Worm (Caenorhabditis elegans) whole organism, L4 larva: Measurements from ENCODE around the gene rhy-1.

ENCODE experiments used
- F10B5.3 ChIP-seq: sonication (generic microtip); optimal IDR thresholded peaks from 2 replicates; lab custom pipeline; 2016; ENCODE audit warnings: mild to moderate bottlenecking, missing genetic modification characterization, missing compliant biosample characterization
- nhr-76 ChIP-seq: fragments of 150-350 bp; optimal IDR thresholded peaks from 2 replicates; lab custom pipeline; 2014; ENCODE audit warnings: missing biosample characterization, missing genetic modification characterization
- pha-4 ChIP-seq, 2 experiments: fragments of 150-350 bp in 1 of 2; fragments of 200-800 bp in 1 of 2; sonication (Bioruptor generic) in 1 of 2; IDR thresholded peaks in 1 of 2; optimal IDR thresholded peaks in 1 of 2; 2 replicates each; pipeline versions ENCODE4 v1.3.6 to Lab custom; 2014 to 2022; ENCODE audit warnings: missing genetic modification characterization in 2 of 2, missing genetic modification reagents in 2 of 2, missing biosample characterization in 1 of 2, missing compliant biosample characterization in 1 of 2
- zag-1 ChIP-seq: fragments of 150-350 bp; optimal IDR thresholded peaks from 2 replicates; lab custom pipeline; 2014; ENCODE audit warnings: missing biosample characterization, missing genetic modification characterization

- TF ChIP-seq pha-4 (GFP tag; IDR thresholded peaks at IDR 0.05; lab: Robert Waterston, UW) (no peak), pha-4 (tag; optimal IDR thresholded peaks at IDR 0.05; lab: Kevin White, UChicago) (no peak), zag-1 (tag; lab: Kevin White, UChicago) (no peak), F10B5.3 (tag; lab: Kevin White, UChicago) (no peak), nhr-76 (no peak)
Measured at ce11 chrII:9117789-9118242, 43.4 kb upstream of the rhy-1 start.
